Fruit fly (Drosophila melanogaster) whole organism: ENCODE measurements around the gene CG46304.

Experiments used
- CG8478 ChIP-seq: fragments of >200 bp; optimal IDR thresholded peaks from 2 replicates; lab custom pipeline; 2018; ENCODE audit warnings: inconsistent platforms
- psq ChIP-seq: fragments of >200 bp; optimal IDR thresholded peaks from 2 replicates; lab custom pipeline; 2017
- usp ChIP-seq: fragments of >200 bp; optimal IDR thresholded peaks from 2 replicates; lab custom pipeline; 2017; ENCODE audit warnings: missing biosample characterization, missing genetic modification characterization, mixed read lengths

dm6 chr2L:18966214-18966556 is 20.1 kb downstream of the CG46304 start:
- TF ChIP-seq CG8478 (lab: Kevin White, UChicago), result no peak
- no peak for TF ChIP-seq psq (lab: Kevin White, UChicago)
- no peak for TF ChIP-seq usp
